Worm (Caenorhabditis elegans) whole organism, L2 larva: Measurements from ENCODE around the gene W07B8.4.

Source experiments
- C34F6.9 ChIP-seq: fragments of 150-350 bp; optimal IDR thresholded peaks from 2 replicates; lab custom pipeline; 2014; ENCODE audit warnings: missing biosample characterization, missing genetic modification characterization
- F13H6.1 ChIP-seq: sonication (generic microtip); optimal IDR thresholded peaks from 2 replicates; lab custom pipeline; 2016; ENCODE audit warnings: missing genetic modification characterization, missing compliant biosample characterization
- R02D3.7 ChIP-seq: fragments of 150-350 bp; optimal IDR thresholded peaks from 2 replicates; lab custom pipeline; 2014; ENCODE audit warnings: missing biosample characterization, missing genetic modification characterization
- alr-1 ChIP-seq: fragments of 150-350 bp; optimal IDR thresholded peaks from 2 replicates; lab custom pipeline; 2014; ENCODE audit warnings: missing biosample characterization, missing genetic modification characterization
- aly-2 ChIP-seq: fragments of 150-350 bp; optimal IDR thresholded peaks from 2 replicates; lab custom pipeline; 2014; ENCODE audit warnings: missing biosample characterization, missing genetic modification characterization
- ama-1 ChIP-seq: fragments of 150-350 bp; optimal IDR thresholded peaks from 2 replicates; lab custom pipeline; 2018; ENCODE audit warnings: inconsistent platforms
- blmp-1 ChIP-seq: sonication (generic microtip); optimal IDR thresholded peaks from 2 replicates; lab custom pipeline; 2017; ENCODE audit warnings: missing genetic modification characterization, mild to moderate bottlenecking, missing compliant biosample characterization, antibody characterized with exemption, moderate library complexity; ENCODE audit not compliant: insufficient read depth
- ceh-16 ChIP-seq: fragments of 150-350 bp; optimal IDR thresholded peaks from 2 replicates; lab custom pipeline; 2014; ENCODE audit warnings: missing biosample characterization, missing genetic modification characterization
- ceh-82 ChIP-seq: fragments of 150-350 bp; optimal IDR thresholded peaks from 2 replicates; lab custom pipeline; 2014; ENCODE audit warnings: missing biosample characterization, missing genetic modification characterization
- dmd-4 ChIP-seq: sonication (generic microtip); optimal IDR thresholded peaks from 2 replicates; lab custom pipeline; 2017; ENCODE audit warnings: missing biosample characterization, missing genetic modification characterization
- egl-27 ChIP-seq: sonication (generic microtip); optimal IDR thresholded peaks from 3 replicates; lab custom pipeline; 2017; ENCODE audit warnings: missing biosample characterization, missing genetic modification reagents, missing genetic modification characterization
- elt-1 ChIP-seq: fragments of 150-350 bp; optimal IDR thresholded peaks from 2 replicates; lab custom pipeline; 2014; ENCODE audit warnings: missing biosample characterization, missing genetic modification characterization
- elt-3 ChIP-seq: sonication (generic microtip); optimal IDR thresholded peaks from 2 replicates; lab custom pipeline; 2017; ENCODE audit warnings: missing biosample characterization, missing genetic modification characterization
- fos-1 ChIP-seq: fragments of 150-350 bp; optimal IDR thresholded peaks from 2 replicates; lab custom pipeline; 2014; ENCODE audit warnings: missing biosample characterization, missing genetic modification characterization
- gmeb-1 ChIP-seq: fragments of 150-350 bp; optimal IDR thresholded peaks from 2 replicates; lab custom pipeline; 2014; ENCODE audit warnings: missing biosample characterization, missing genetic modification characterization
- lin-11 ChIP-seq: fragments of 150-350 bp; sonication (generic microtip); optimal IDR thresholded peaks from 2 replicates; lab custom pipeline; 2014; ENCODE audit warnings: missing biosample characterization, missing genetic modification characterization, inconsistent platforms, mixed read lengths
- lin-13 ChIP-seq: fragments of 150-350 bp; optimal IDR thresholded peaks from 2 replicates; lab custom pipeline; 2014; ENCODE audit warnings: missing biosample characterization, missing genetic modification reagents, missing genetic modification characterization
- lin-39 ChIP-seq: fragments of 150-350 bp; optimal IDR thresholded peaks from 2 replicates; lab custom pipeline; 2014; ENCODE audit warnings: missing biosample characterization, missing genetic modification reagents, missing genetic modification characterization
- lsy-2 ChIP-seq, 2 experiments: fragments of 150-350 bp in 1 of 2; sonication (generic microtip) in 1 of 2; optimal IDR thresholded peaks; 2 replicates each; lab custom pipeline; 2014 to 2017; ENCODE audit warnings: missing biosample characterization in 2 of 2, missing genetic modification characterization in 2 of 2
- mab-5 ChIP-seq: fragments of 150-350 bp; optimal IDR thresholded peaks from 2 replicates; lab custom pipeline; 2014; ENCODE audit warnings: missing biosample characterization, missing genetic modification characterization
- mbf-1 ChIP-seq: sonication (generic microtip); optimal IDR thresholded peaks from 2 replicates; lab custom pipeline; 2017; ENCODE audit warnings: missing biosample characterization, missing genetic modification characterization
- mdl-1 ChIP-seq, 2 experiments: fragments of 150-350 bp in 1 of 2; sonication (generic microtip) in 1 of 2; optimal IDR thresholded peaks; 2 replicates each; lab custom pipeline; 2017; ENCODE audit warnings: missing biosample characterization in 2 of 2, missing genetic modification characterization in 2 of 2
- nhr-10 ChIP-seq: sonication (generic microtip); optimal IDR thresholded peaks from 2 replicates; lab custom pipeline; 2017; ENCODE audit warnings: missing biosample characterization, missing genetic modification characterization
- nhr-11 ChIP-seq: fragments of 150-350 bp; optimal IDR thresholded peaks from 2 replicates; lab custom pipeline; 2014; ENCODE audit warnings: missing biosample characterization, missing genetic modification characterization
- nhr-12 ChIP-seq: fragments of 150-350 bp; optimal IDR thresholded peaks from 2 replicates; lab custom pipeline; 2014; ENCODE audit warnings: missing biosample characterization, missing genetic modification characterization
- nhr-21 ChIP-seq: fragments of 150-350 bp; optimal IDR thresholded peaks from 2 replicates; lab custom pipeline; 2014; ENCODE audit warnings: missing biosample characterization, missing genetic modification characterization
- nhr-23 ChIP-seq: fragments of 150-350 bp; optimal IDR thresholded peaks from 2 replicates; lab custom pipeline; 2014; ENCODE audit warnings: missing biosample characterization, missing genetic modification reagents, missing genetic modification characterization
- nhr-237 ChIP-seq: fragments of 150-350 bp; optimal IDR thresholded peaks from 2 replicates; lab custom pipeline; 2014; ENCODE audit warnings: missing biosample characterization, missing genetic modification characterization
- nhr-25 ChIP-seq: fragments of 150-350 bp; sonication (generic microtip); optimal IDR thresholded peaks from 3 replicates; lab custom pipeline; 2014; ENCODE audit warnings: missing biosample characterization, missing genetic modification characterization
- nhr-6 ChIP-seq: fragments of 150-350 bp; optimal IDR thresholded peaks from 2 replicates; lab custom pipeline; 2014; ENCODE audit warnings: missing biosample characterization, missing genetic modification characterization
- nhr-77 ChIP-seq: fragments of 150-350 bp; optimal IDR thresholded peaks from 2 replicates; lab custom pipeline; 2014; ENCODE audit warnings: missing biosample characterization, missing genetic modification characterization
- peb-1 ChIP-seq: fragments of 150-350 bp; optimal IDR thresholded peaks from 2 replicates; lab custom pipeline; 2014; ENCODE audit warnings: missing biosample characterization, missing genetic modification characterization
- sem-4 ChIP-seq: fragments of 150-350 bp; optimal IDR thresholded peaks from 2 replicates; lab custom pipeline; 2014; ENCODE audit warnings: missing biosample characterization, missing genetic modification reagents, missing genetic modification characterization
- skn-1 ChIP-seq: sonication (generic microtip); optimal IDR thresholded peaks from 2 replicates; lab custom pipeline; 2017; ENCODE audit warnings: missing biosample characterization, missing genetic modification characterization
- sma-3 ChIP-seq: sonication (generic microtip); optimal IDR thresholded peaks from 2 replicates; lab custom pipeline; 2016; ENCODE audit warnings: missing genetic modification reagents, missing genetic modification characterization, missing compliant biosample characterization
- sma-9 ChIP-seq, 2 experiments: fragments of 150-350 bp in 1 of 2; sonication (generic microtip) in 1 of 2; optimal IDR thresholded peaks; 2 replicates each; lab custom pipeline; 2014 to 2016; ENCODE audit warnings: missing genetic modification characterization in 2 of 2, mild to moderate bottlenecking in 1 of 2, missing biosample characterization in 1 of 2, missing compliant biosample characterization in 1 of 2, missing genetic modification reagents in 1 of 2, moderate library complexity in 1 of 2
- snpc-4 ChIP-seq: fragments of 150-350 bp; optimal IDR thresholded peaks from 2 replicates; lab custom pipeline; 2014; ENCODE audit warnings: missing biosample characterization, missing genetic modification characterization
- unc-39 ChIP-seq: fragments of 150-350 bp; optimal IDR thresholded peaks from 2 replicates; lab custom pipeline; 2014; ENCODE audit warnings: missing biosample characterization, missing genetic modification characterization
- unc-55 ChIP-seq: fragments of 150-350 bp; sonication (generic microtip); optimal IDR thresholded peaks from 3 replicates; lab custom pipeline; 2014; ENCODE audit warnings: missing biosample characterization, missing genetic modification reagents, missing genetic modification characterization
- unc-62 ChIP-seq: fragments of 150-350 bp; optimal IDR thresholded peaks from 2 replicates; lab custom pipeline; 2014; ENCODE audit warnings: missing biosample characterization, missing genetic modification reagents, missing genetic modification characterization
- ztf-1 ChIP-seq: fragments of 200-800 bp; sonication (Bioruptor generic); conservative IDR thresholded peaks from 2 replicates; pipeline ENCODE4 v1.3.6; 2022; ENCODE audit warnings: missing genetic modification characterization, missing compliant biosample characterization
- ztf-11 ChIP-seq: sonication (generic microtip); optimal IDR thresholded peaks from 2 replicates; lab custom pipeline; 2017; ENCODE audit warnings: missing biosample characterization, missing genetic modification characterization
- ztf-4 ChIP-seq: fragments of 150-350 bp; optimal IDR thresholded peaks from 2 replicates; lab custom pipeline; 2014; ENCODE audit warnings: missing biosample characterization, missing genetic modification characterization

The W07B8.4 gene

DNA sequence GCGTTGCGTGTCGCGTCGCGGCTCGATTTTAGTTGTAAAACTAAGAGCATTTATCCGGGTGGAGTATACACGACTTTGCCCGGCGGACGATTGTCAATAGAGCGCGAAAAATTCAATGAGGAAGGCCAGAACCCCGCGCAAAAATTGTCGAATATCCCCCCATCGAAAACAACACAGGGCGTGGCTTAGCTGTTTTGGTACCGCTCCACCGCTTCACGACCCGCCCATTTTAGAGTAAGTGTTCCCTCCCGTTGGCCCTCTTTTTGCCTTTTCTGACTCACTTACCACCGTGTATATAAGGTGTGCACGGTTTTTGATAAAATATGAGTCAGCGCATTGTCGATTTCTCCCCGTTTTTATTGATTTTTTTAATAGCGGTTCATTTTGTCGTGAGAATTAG, 21.7 kb upstream of the W07B8.4 start:
- no peak for TF ChIP-seq fos-1
- TF ChIP-seq sma-9 (GFP tag; optimal IDR thresholded peaks at IDR 0.05; lab: Kevin White, UChicago) = no peak
- TF ChIP-seq sma-9 (tag; optimal IDR thresholded peaks at IDR 0.05; lab: Kevin White, UChicago) = no peak
- no peak for TF ChIP-seq nhr-12 (tag; lab: Kevin White, UChicago)
- no peak for TF ChIP-seq peb-1 (tag; lab: Kevin White, UChicago)
- no peak for TF ChIP-seq nhr-10 (tag; lab: Kevin White, UChicago)
- no peak for TF ChIP-seq nhr-237

DNA sequence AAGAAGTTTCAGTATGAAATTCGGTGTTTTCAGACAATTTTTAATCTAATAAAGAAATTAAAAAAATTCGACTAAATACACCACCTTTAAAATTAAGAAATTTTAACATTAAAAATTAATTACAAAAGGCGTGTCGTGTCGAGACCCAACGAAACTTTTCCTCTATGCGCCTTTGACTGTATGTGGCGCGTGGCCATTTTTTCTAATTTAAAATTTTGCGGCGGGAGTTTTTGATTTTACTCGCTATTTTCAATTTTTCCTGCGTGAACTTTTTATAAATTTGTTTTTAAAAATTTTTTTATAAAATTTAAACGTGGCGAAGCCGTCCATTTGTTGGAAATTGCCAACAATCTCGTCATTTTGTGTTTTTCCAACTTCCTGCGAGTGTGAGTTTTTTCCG, 21.0 kb upstream of the W07B8.4 start:
- no peak for TF ChIP-seq sem-4
- TF ChIP-seq ama-1 (lab: Kevin White, UChicago) = no peak
- no peak for TF ChIP-seq ceh-16
- no peak for TF ChIP-seq elt-1 (tag; lab: Kevin White, UChicago)
- TF ChIP-seq ceh-82 (tag; lab: Kevin White, UChicago) = no peak
- TF ChIP-seq egl-27 = no peak
- no peak for TF ChIP-seq nhr-25 (tag; lab: Kevin White, UChicago)

DNA sequence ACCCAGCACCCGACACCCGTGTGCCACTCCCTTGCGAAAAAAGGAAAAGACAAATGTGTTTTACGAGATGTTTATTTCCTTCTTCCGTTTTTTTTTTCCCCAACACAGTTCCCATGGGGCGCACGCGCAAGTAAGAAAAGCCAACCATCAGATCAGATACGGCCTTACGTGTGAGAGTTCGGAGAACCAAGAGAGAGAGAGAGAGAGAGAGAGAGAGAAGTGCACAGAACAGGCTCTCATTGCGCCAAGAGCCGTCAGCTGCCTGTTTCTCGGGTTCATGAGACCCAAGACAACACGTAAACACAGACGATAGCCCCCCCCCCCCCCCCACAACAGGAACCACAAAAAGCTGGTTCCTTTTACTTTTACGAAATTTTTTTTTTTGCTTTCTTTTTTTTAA, 20.1 kb upstream of the W07B8.4 start:
- TF ChIP-seq skn-1 (no peak), peb-1 (tag; lab: Kevin White, UChicago) (no peak), snpc-4 (tag; lab: Kevin White, UChicago) (no peak), nhr-21 (no peak), elt-1 (tag; lab: Kevin White, UChicago) (no peak), mab-5 (tag; lab: Kevin White, UChicago) (no peak), aly-2 (tag; lab: Kevin White, UChicago) (no peak), alr-1 (no peak), gmeb-1 (tag; lab: Kevin White, UChicago) (no peak), lin-13 (no peak), nhr-11 (no peak), sma-9 (GFP tag; optimal IDR thresholded peaks at IDR 0.05; lab: Kevin White, UChicago) (no peak), sma-9 (tag; optimal IDR thresholded peaks at IDR 0.05; lab: Kevin White, UChicago) (no peak), ama-1 (lab: Kevin White, UChicago) (no peak), ztf-11 (tag; lab: Kevin White, UChicago) (no peak), lin-39 (tag; lab: Kevin White, UChicago) (no peak), ceh-82 (tag; lab: Kevin White, UChicago) (no peak), ceh-16 (no peak), R02D3.7 (tag; lab: Kevin White, UChicago) (no peak), sem-4 (no peak)

DNA sequence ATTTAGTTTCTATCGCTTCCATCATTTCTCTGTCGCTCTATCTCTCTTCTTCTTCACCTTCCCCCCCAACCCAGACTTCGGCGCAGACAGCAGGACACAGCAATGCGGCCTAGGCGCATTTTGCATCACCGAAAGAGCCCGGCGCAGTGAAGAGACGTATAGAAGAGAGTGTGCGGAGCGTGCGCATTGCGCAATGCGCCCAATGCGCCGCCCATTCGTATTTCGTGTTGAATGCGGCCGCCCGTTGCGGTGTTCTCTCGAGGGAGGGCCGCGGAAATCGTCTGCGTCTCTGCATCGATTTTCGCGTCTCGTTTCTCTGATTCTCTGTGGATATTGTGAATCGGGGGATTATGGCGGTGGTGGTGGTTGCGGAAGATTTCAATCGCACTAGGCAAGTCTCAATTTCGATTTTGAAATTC, 19.6 kb upstream of the W07B8.4 start:
- TF ChIP-seq sma-3 = peak; percentile 98
- peak; percentile 96 for TF ChIP-seq sem-4
- peak; percentile 74 for TF ChIP-seq nhr-77
- TF ChIP-seq ztf-1 (GFP tag; lab: Robert Waterston, UW) = peak; percentile 92; the same call in 1 of the 2 replicates
- TF ChIP-seq aly-2 (tag; lab: Kevin White, UChicago) = no peak
- peak; percentile 79 for TF ChIP-seq snpc-4 (tag; lab: Kevin White, UChicago)
- peak; percentile 91 for TF ChIP-seq ceh-82 (tag; lab: Kevin White, UChicago)
- TF ChIP-seq ceh-16 = peak; percentile 87
- TF ChIP-seq R02D3.7 (tag; lab: Kevin White, UChicago) = peak; percentile 63
- TF ChIP-seq nhr-12 (tag; lab: Kevin White, UChicago) = peak; percentile 39
- peak; percentile 69 for TF ChIP-seq unc-62
- peak; percentile 94 for TF ChIP-seq nhr-6 (tag; lab: Kevin White, UChicago)
- TF ChIP-seq nhr-23 (tag; lab: Kevin White, UChicago) = no peak
- TF ChIP-seq gmeb-1 (tag; lab: Kevin White, UChicago) = peak; percentile 86
- peak; percentile 77 for TF ChIP-seq ztf-11 (tag; lab: Kevin White, UChicago)
- peak; percentile 98 for TF ChIP-seq unc-55 (GFP tag; lab: Kevin White, UChicago)
- peak; percentile 96 for TF ChIP-seq fos-1
- peak; percentile 92 for TF ChIP-seq nhr-25 (tag; lab: Kevin White, UChicago)
- TF ChIP-seq lin-11 (tag; lab: Kevin White, UChicago) = peak; percentile 99
- TF ChIP-seq nhr-237 = peak; percentile 92
- peak; percentile 84 for TF ChIP-seq unc-39 (tag; lab: Kevin White, UChicago)
- peak; percentile 55 for TF ChIP-seq dmd-4 (tag; lab: Kevin White, UChicago)
- peak; percentile 95 for TF ChIP-seq mab-5 (tag; lab: Kevin White, UChicago)
- TF ChIP-seq alr-1 = no peak
- TF ChIP-seq ztf-4 (tag; lab: Kevin White, UChicago) = peak; percentile 98
- TF ChIP-seq mdl-1 (tag; optimal IDR thresholded peaks at IDR 0.05; lab: Kevin White, UChicago) = peak; percentile 90 to 97
- peak; percentile 87 for TF ChIP-seq nhr-11
- peak; percentile 26 for TF ChIP-seq skn-1
- TF ChIP-seq lsy-2 (tag; optimal IDR thresholded peaks at IDR 0.05; lab: Kevin White, UChicago) = peak; percentile 93 to 95
- peak; percentile 93 for TF ChIP-seq nhr-10 (tag; lab: Kevin White, UChicago)
- peak; percentile 97 for TF ChIP-seq lin-13
- TF ChIP-seq lin-39 (tag; lab: Kevin White, UChicago) = no peak
- no peak for TF ChIP-seq ama-1 (lab: Kevin White, UChicago)
- peak; percentile 99 for TF ChIP-seq F13H6.1 (tag; lab: Kevin White, UChicago)
- no peak for TF ChIP-seq elt-3 (tag; lab: Kevin White, UChicago)
- TF ChIP-seq sma-9 (GFP tag; optimal IDR thresholded peaks at IDR 0.05; lab: Kevin White, UChicago) = peak; percentile 97
- no peak for TF ChIP-seq sma-9 (tag; optimal IDR thresholded peaks at IDR 0.05; lab: Kevin White, UChicago)
- peak; percentile 98 for TF ChIP-seq C34F6.9 (tag; lab: Kevin White, UChicago)
- TF ChIP-seq elt-1 (tag; lab: Kevin White, UChicago) = no peak
- TF ChIP-seq mbf-1 = no peak
- TF ChIP-seq blmp-1 (tag; lab: Kevin White, UChicago) = peak; percentile 45
